Fruit fly (Drosophila melanogaster): Measurements from ENCODE around the gene CG17202.

DNA sequence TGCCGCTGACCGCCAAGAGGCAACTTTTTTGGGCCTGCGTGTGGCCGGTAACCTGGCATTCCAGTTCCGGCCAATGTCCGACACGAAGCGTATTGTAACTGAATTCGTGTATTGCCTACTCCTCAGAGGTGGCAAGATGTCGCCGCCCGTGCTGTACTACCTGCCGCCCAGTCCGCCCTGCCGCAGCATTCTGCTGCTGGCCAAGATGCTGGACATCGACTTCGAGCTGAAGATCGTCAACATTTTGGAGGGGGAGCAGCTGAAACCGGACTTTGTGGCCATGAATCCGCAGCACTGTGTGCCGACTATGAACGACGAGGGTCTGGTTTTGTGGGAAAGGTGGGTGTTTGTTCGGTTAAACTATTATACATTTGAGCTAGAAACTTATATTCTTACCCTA is 38.3 kb upstream of the CG17202 start:
- TF ChIP-seq psq (optimal IDR thresholded peaks at IDR 0.05) (no peak), Sin3A (optimal IDR thresholded peaks at IDR 0.05) (no peak), Myc (optimal IDR thresholded peaks at IDR 0.05) (no peak), h (optimal IDR thresholded peaks at IDR 0.05) (no peak), ttk (optimal IDR thresholded peaks at IDR 0.05) (no peak), insv (optimal IDR thresholded peaks at IDR 0.05) (no peak)
